Worm (Caenorhabditis elegans): ENCODE measurements around the gene rpb-6.

The rpb-6 gene

ce11 chrII:10587742-10588141 lies 8.6 kb downstream of the rpb-6 start, which contains the start of gene crn-3 (continued):
- TF ChIP-seq ztf-22 (GFP tag; optimal IDR thresholded peaks at IDR 0.05): no peak
- no peak for TF ChIP-seq zim-3 (tag; optimal IDR thresholded peaks at IDR 0.05)
- no peak for TF ChIP-seq lin-54 (GFP tag; optimal IDR thresholded peaks at IDR 0.05)
- TF ChIP-seq lsy-27 (tag; optimal IDR thresholded peaks at IDR 0.05; ENCODE audit: borderline replicate concordance, insufficient read depth): no peak
- no peak for TF ChIP-seq ceh-27 (GFP tag; optimal IDR thresholded peaks at IDR 0.05)
- no peak for TF ChIP-seq unc-130 (GFP tag; optimal IDR thresholded peaks at IDR 0.05)
- TF ChIP-seq ZK185.1 (tag; optimal IDR thresholded peaks at IDR 0.05; ENCODE audit: poor library complexity, severe bottlenecking): no peak
- TF ChIP-seq chd-7 (tag; optimal IDR thresholded peaks at IDR 0.05): no peak

- no peak for TF ChIP-seq ama-1 (optimal IDR thresholded peaks at IDR 0.05)
- TF ChIP-seq ama-1 (GFP tag; optimal IDR thresholded peaks at IDR 0.05): no peak
- no peak for TF ChIP-seq madf-6 (GFP tag; IDR thresholded peaks at IDR 0.05)
- TF ChIP-seq lin-54 (GFP tag; optimal IDR thresholded peaks at IDR 0.05): no peak
- TF ChIP-seq K12H6.12 (tag; optimal IDR thresholded peaks at IDR 0.05): no peak
- TF ChIP-seq lin-40 (tag; optimal IDR thresholded peaks at IDR 0.05): no peak
Measured at ce11 chrII:10592452-10592851, 13.3 kb downstream of the rpb-6 start, which contains the start of gene crn-5. Gene crn-5 (plus strand): TSS chrII:10592752.

- TF ChIP-seq dpff-1 (tag; optimal IDR thresholded peaks at IDR 0.05): no peak
- no peak for TF ChIP-seq ztf-18 (tag; optimal IDR thresholded peaks at IDR 0.05)
- TF ChIP-seq egl-18 (GFP tag; IDR thresholded peaks at IDR 0.05): no peak
- TF ChIP-seq ceh-100 (GFP tag; IDR thresholded peaks at IDR 0.05): no peak
- TF ChIP-seq ztf-3 (GFP tag; optimal IDR thresholded peaks at IDR 0.05): no peak
- TF ChIP-seq hrde-1 (tag; optimal IDR thresholded peaks at IDR 0.05; ENCODE audit: borderline replicate concordance): no peak
- no peak for TF ChIP-seq snpc-3.4 (tag; optimal IDR thresholded peaks at IDR 0.05)
- TF ChIP-seq ekl-4 (GFP tag; IDR thresholded peaks at IDR 0.05): no peak
- no peak for TF ChIP-seq ztf-26 (tag; optimal IDR thresholded peaks at IDR 0.05)
- no peak for TF ChIP-seq Y53G8AR.9 (GFP tag; conservative IDR thresholded peaks at IDR 0.05)
- no peak for TF ChIP-seq B0261.1 (tag; optimal IDR thresholded peaks at IDR 0.05)
Measured at ce11 chrII:10594312-10594711, 15.1 kb downstream of the rpb-6 start.

ce11 chrII:10594758-10595157 lies 15.6 kb downstream of the rpb-6 start, which contains the start of gene C14A4.6:
Gene C14A4.6 (minus strand): TSS chrII:10594776.
- TF ChIP-seq chd-7 (tag; optimal IDR thresholded peaks at IDR 0.05): no peak
- TF ChIP-seq nhr-80 (tag; optimal IDR thresholded peaks at IDR 0.05): peak; percentile 72
- TF ChIP-seq dox-1 (GFP tag; IDR thresholded peaks at IDR 0.05): 0 out of 2 replicates have a peak, but pooled peaks have one; percentile 28
- no peak for TF ChIP-seq cebp-1 (GFP tag; IDR thresholded peaks at IDR 0.05)
- no peak for TF ChIP-seq cebp-1 (tag; optimal IDR thresholded peaks at IDR 0.05)

ce11 chrII:10596462-10596861 lies 17.3 kb downstream of the rpb-6 start, which contains the start of gene C14A4.7:
Gene C14A4.7 (minus strand): TSS chrII:10596562.
- TF ChIP-seq nhr-80 (tag; optimal IDR thresholded peaks at IDR 0.05) (peak; percentile 23), F49E8.2 (tag; optimal IDR thresholded peaks at IDR 0.05; ENCODE audit: insufficient read depth) (no peak)

DNA sequence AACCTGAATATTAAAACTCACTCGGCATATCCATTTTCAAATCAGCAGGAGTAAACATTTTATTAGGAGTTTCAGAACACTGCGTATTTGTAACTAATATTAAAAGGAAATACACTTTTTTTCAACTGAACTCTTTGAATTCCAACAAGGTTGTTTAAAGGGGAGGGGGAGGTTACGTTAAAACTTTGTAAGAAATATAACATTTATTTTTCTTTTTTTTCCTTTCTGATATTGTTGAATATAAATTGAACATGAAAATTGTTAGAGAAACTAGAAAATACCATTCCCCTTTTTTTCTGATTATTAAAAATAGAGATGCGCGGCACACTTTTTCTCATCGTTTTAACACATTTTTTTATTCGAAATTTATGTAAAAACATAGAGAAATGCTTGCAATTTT lies 18.9 kb downstream of the rpb-6 start, which contains the start of gene C14A4.8:
C14A4.8 (minus strand) TSS at position 101 of the 400 bp plus-strand sequence.
- no peak for TF ChIP-seq F49E8.2 (tag; optimal IDR thresholded peaks at IDR 0.05; ENCODE audit: insufficient read depth)
- TF ChIP-seq ceh-58 (GFP tag; IDR thresholded peaks at IDR 0.05): no peak
- no peak for TF ChIP-seq ztf-6 (GFP tag; IDR thresholded peaks at IDR 0.05)
- TF ChIP-seq K11D2.4 (GFP tag; IDR thresholded peaks at IDR 0.05): no peak
- no peak for TF ChIP-seq efl-1 (GFP tag; optimal IDR thresholded peaks at IDR 0.05)
- no peak for TF ChIP-seq him-1 (tag; optimal IDR thresholded peaks at IDR 0.05)
- no peak for TF ChIP-seq Y53G8AR.9 (GFP tag; conservative IDR thresholded peaks at IDR 0.05)
- no peak for TF ChIP-seq xnd-1 (tag; optimal IDR thresholded peaks at IDR 0.05)

Measured in whole organism, young adult.